Fruit fly (Drosophila melanogaster): Measurements from ENCODE around the gene CG17744.

The CG17744 gene

dm6 chr3L:7006421-7006820, 20.2 kb downstream of the CG17744 start:
- TF ChIP-seq ey (GFP tag; optimal IDR thresholded peaks at IDR 0.05) (no peak), tai (GFP tag; optimal IDR thresholded peaks at IDR 0.05) (no peak), foxo (GFP tag; optimal IDR thresholded peaks at IDR 0.05) (no peak), h (GFP tag; optimal IDR thresholded peaks at IDR 0.05) (no peak), GATAd (GFP tag; optimal IDR thresholded peaks at IDR 0.05) (no peak), woc (GFP tag; optimal IDR thresholded peaks at IDR 0.05) (no peak), Vsx2 (GFP tag; optimal IDR thresholded peaks at IDR 0.05; ENCODE audit: partially characterized antibody) (no peak), HLH106 (tag; optimal IDR thresholded peaks at IDR 0.05) (no peak), sage (GFP tag; optimal IDR thresholded peaks at IDR 0.05) (no peak), pan (optimal IDR thresholded peaks at IDR 0.05) (no peak), rgr (GFP tag; optimal IDR thresholded peaks at IDR 0.05) (no peak), N (GFP tag; optimal IDR thresholded peaks at IDR 0.05) (no peak)

- TF ChIP-seq Dfd (GFP tag; optimal IDR thresholded peaks at IDR 0.05) (no peak), CG32264 (GFP tag; optimal IDR thresholded peaks at IDR 0.05) (no peak), brk (GFP tag; optimal IDR thresholded peaks at IDR 0.05) (no peak), CrebA (GFP tag; optimal IDR thresholded peaks at IDR 0.05; ENCODE audit: borderline replicate concordance) (no peak), Mio (GFP tag; optimal IDR thresholded peaks at IDR 0.05) (no peak), N (GFP tag; optimal IDR thresholded peaks at IDR 0.05) (no peak), foxo (GFP tag; optimal IDR thresholded peaks at IDR 0.05) (no peak), Vsx2 (GFP tag; optimal IDR thresholded peaks at IDR 0.05; ENCODE audit: partially characterized antibody) (no peak), GATAd (GFP tag; optimal IDR thresholded peaks at IDR 0.05) (no peak), dmrt93B (GFP tag; optimal IDR thresholded peaks at IDR 0.05) (no peak), Jra (GFP tag; optimal IDR thresholded peaks at IDR 0.05) (no peak), fru (GFP tag; optimal IDR thresholded peaks at IDR 0.05) (no peak), Sp1 (GFP tag; optimal IDR thresholded peaks at IDR 0.05) (no peak), Hr83 (GFP tag; optimal IDR thresholded peaks at IDR 0.05; ENCODE audit: poor library complexity, severe bottlenecking) (no peak), psq (GFP tag; optimal IDR thresholded peaks at IDR 0.05) (no peak), rgr (GFP tag; optimal IDR thresholded peaks at IDR 0.05) (no peak)
Measured at dm6 chr3L:7003132-7003531, 23.5 kb downstream of the CG17744 start.

- TF ChIP-seq GATAd (GFP tag; optimal IDR thresholded peaks at IDR 0.05) (no peak), Jra (GFP tag; optimal IDR thresholded peaks at IDR 0.05) (no peak)
Measured at dm6 chr3L:7002355-7002754, 24.2 kb downstream of the CG17744 start.

- TF ChIP-seq psq (GFP tag; optimal IDR thresholded peaks at IDR 0.05) = no peak
- TF ChIP-seq br (GFP tag; optimal IDR thresholded peaks at IDR 0.05) = no peak
- TF ChIP-seq Hr78 (GFP tag; optimal IDR thresholded peaks at IDR 0.05) = no peak
- no peak for TF ChIP-seq rgr (GFP tag; optimal IDR thresholded peaks at IDR 0.05)
- no peak for TF ChIP-seq dsf (GFP tag; optimal IDR thresholded peaks at IDR 0.05; ENCODE audit: borderline replicate concordance)
- TF ChIP-seq Dfd (GFP tag; optimal IDR thresholded peaks at IDR 0.05) = no peak
- TF ChIP-seq N (GFP tag; optimal IDR thresholded peaks at IDR 0.05) = no peak
- no peak for TF ChIP-seq Jra (GFP tag; optimal IDR thresholded peaks at IDR 0.05)
- no peak for TF ChIP-seq h (GFP tag; optimal IDR thresholded peaks at IDR 0.05)
- no peak for TF ChIP-seq Sp1 (GFP tag; optimal IDR thresholded peaks at IDR 0.05)
- TF ChIP-seq foxo (GFP tag; optimal IDR thresholded peaks at IDR 0.05) = no peak
- no peak for TF ChIP-seq pan (optimal IDR thresholded peaks at IDR 0.05)
- no peak for TF ChIP-seq HLH106 (tag; optimal IDR thresholded peaks at IDR 0.05)
Measured at dm6 chr3L:7001855-7002254, 24.7 kb downstream of the CG17744 start.

- TF ChIP-seq rgr (GFP tag; optimal IDR thresholded peaks at IDR 0.05) (no peak), Sp1 (GFP tag; optimal IDR thresholded peaks at IDR 0.05) (no peak), CrebA (GFP tag; optimal IDR thresholded peaks at IDR 0.05; ENCODE audit: borderline replicate concordance) (no peak), br (GFP tag; optimal IDR thresholded peaks at IDR 0.05) (no peak), Mio (GFP tag; optimal IDR thresholded peaks at IDR 0.05) (no peak), sage (GFP tag; optimal IDR thresholded peaks at IDR 0.05) (no peak), OdsH (GFP tag; optimal IDR thresholded peaks at IDR 0.05) (no peak), CG9705 (GFP tag; optimal IDR thresholded peaks at IDR 0.05) (no peak), Hr83 (GFP tag; optimal IDR thresholded peaks at IDR 0.05; ENCODE audit: poor library complexity, severe bottlenecking) (no peak), brk (GFP tag; optimal IDR thresholded peaks at IDR 0.05) (no peak), usp (GFP tag; optimal IDR thresholded peaks at IDR 0.05) (no peak), psq (GFP tag; optimal IDR thresholded peaks at IDR 0.05) (no peak), Rel (GFP tag; optimal IDR thresholded peaks at IDR 0.05) (no peak), Rel (tag; optimal IDR thresholded peaks at IDR 0.05) (no peak), Jra (GFP tag; optimal IDR thresholded peaks at IDR 0.05) (no peak), ey (GFP tag; optimal IDR thresholded peaks at IDR 0.05) (no peak), dl (GFP tag; optimal IDR thresholded peaks at IDR 0.05; ENCODE audit: insufficient read depth in 1 of 2, partially characterized antibody in 2 of 2) (no peak), Vsx2 (GFP tag; optimal IDR thresholded peaks at IDR 0.05; ENCODE audit: partially characterized antibody) (no peak), Hr78 (GFP tag; optimal IDR thresholded peaks at IDR 0.05) (no peak)
Measured at dm6 chr3L:6999993-7000392, 26.6 kb downstream of the CG17744 start.
